Worm (Caenorhabditis elegans) whole organism, L4/young adult: Measurements from ENCODE around the gene R09E10.1.

ENCODE experiments used
- dao-5 ChIP-seq: sonication (generic microtip); optimal IDR thresholded peaks from 2 replicates; lab custom pipeline; 2016; ENCODE audit warnings: missing genotype, missing genetic modification characterization, moderate library complexity, missing compliant biosample characterization
- him-1 ChIP-seq: sonication (generic microtip); optimal IDR thresholded peaks from 2 replicates; lab custom pipeline; 2016; ENCODE audit warnings: missing genotype, missing genetic modification reagents, missing genetic modification characterization, missing compliant biosample characterization

ce11 chrIV:10337286-10337685, 14.7 kb upstream of the R09E10.1 start:
- no peak for TF ChIP-seq him-1 (tag; lab: Kevin White, UChicago)
- no peak for TF ChIP-seq dao-5 (tag; lab: Kevin White, UChicago)
